Worm (Caenorhabditis elegans) whole organism, L2 larva: Measurements from ENCODE around the gene pms-2.

ENCODE experiments used
- C34F6.9 ChIP-seq: fragments of 150-350 bp; optimal IDR thresholded peaks from 2 replicates; lab custom pipeline; 2014; ENCODE audit warnings: missing biosample characterization, missing genetic modification characterization
- F13H6.1 ChIP-seq: sonication (generic microtip); optimal IDR thresholded peaks from 2 replicates; lab custom pipeline; 2016; ENCODE audit warnings: missing genetic modification characterization, missing compliant biosample characterization
- R02D3.7 ChIP-seq: fragments of 150-350 bp; optimal IDR thresholded peaks from 2 replicates; lab custom pipeline; 2014; ENCODE audit warnings: missing biosample characterization, missing genetic modification characterization
- ZK546.5 ChIP-seq: sonication (generic microtip); optimal IDR thresholded peaks from 2 replicates; lab custom pipeline; 2017; ENCODE audit warnings: missing biosample characterization, missing genetic modification characterization
- alr-1 ChIP-seq: fragments of 150-350 bp; optimal IDR thresholded peaks from 2 replicates; lab custom pipeline; 2014; ENCODE audit warnings: missing biosample characterization, missing genetic modification characterization
- aly-2 ChIP-seq: fragments of 150-350 bp; optimal IDR thresholded peaks from 2 replicates; lab custom pipeline; 2014; ENCODE audit warnings: missing biosample characterization, missing genetic modification characterization
- ama-1 ChIP-seq: fragments of 150-350 bp; optimal IDR thresholded peaks from 2 replicates; lab custom pipeline; 2018; ENCODE audit warnings: inconsistent platforms
- blmp-1 ChIP-seq: sonication (generic microtip); optimal IDR thresholded peaks from 2 replicates; lab custom pipeline; 2017; ENCODE audit warnings: missing genetic modification characterization, mild to moderate bottlenecking, missing compliant biosample characterization, antibody characterized with exemption, moderate library complexity; ENCODE audit not compliant: insufficient read depth
- ceh-16 ChIP-seq: fragments of 150-350 bp; optimal IDR thresholded peaks from 2 replicates; lab custom pipeline; 2014; ENCODE audit warnings: missing biosample characterization, missing genetic modification characterization
- ceh-82 ChIP-seq: fragments of 150-350 bp; optimal IDR thresholded peaks from 2 replicates; lab custom pipeline; 2014; ENCODE audit warnings: missing biosample characterization, missing genetic modification characterization
- crh-2 ChIP-seq: sonication (generic microtip); optimal IDR thresholded peaks from 2 replicates; lab custom pipeline; 2017; ENCODE audit warnings: missing biosample characterization, missing genetic modification characterization
- dmd-4 ChIP-seq: sonication (generic microtip); optimal IDR thresholded peaks from 2 replicates; lab custom pipeline; 2017; ENCODE audit warnings: missing biosample characterization, missing genetic modification characterization
- egl-27 ChIP-seq: sonication (generic microtip); optimal IDR thresholded peaks from 3 replicates; lab custom pipeline; 2017; ENCODE audit warnings: missing biosample characterization, missing genetic modification reagents, missing genetic modification characterization
- elt-1 ChIP-seq: fragments of 150-350 bp; optimal IDR thresholded peaks from 2 replicates; lab custom pipeline; 2014; ENCODE audit warnings: missing biosample characterization, missing genetic modification characterization
- elt-3 ChIP-seq: sonication (generic microtip); optimal IDR thresholded peaks from 2 replicates; lab custom pipeline; 2017; ENCODE audit warnings: missing biosample characterization, missing genetic modification characterization
- fos-1 ChIP-seq: fragments of 150-350 bp; optimal IDR thresholded peaks from 2 replicates; lab custom pipeline; 2014; ENCODE audit warnings: missing biosample characterization, missing genetic modification characterization
- gmeb-1 ChIP-seq: fragments of 150-350 bp; optimal IDR thresholded peaks from 2 replicates; lab custom pipeline; 2014; ENCODE audit warnings: missing biosample characterization, missing genetic modification characterization
- lin-13 ChIP-seq: fragments of 150-350 bp; optimal IDR thresholded peaks from 2 replicates; lab custom pipeline; 2014; ENCODE audit warnings: missing biosample characterization, missing genetic modification reagents, missing genetic modification characterization
- lin-39 ChIP-seq: fragments of 150-350 bp; optimal IDR thresholded peaks from 2 replicates; lab custom pipeline; 2014; ENCODE audit warnings: missing biosample characterization, missing genetic modification reagents, missing genetic modification characterization
- lsy-2 ChIP-seq, 2 experiments: fragments of 150-350 bp in 1 of 2; sonication (generic microtip) in 1 of 2; optimal IDR thresholded peaks; 2 replicates each; lab custom pipeline; 2014 to 2017; ENCODE audit warnings: missing biosample characterization in 2 of 2, missing genetic modification characterization in 2 of 2
- mab-5 ChIP-seq: fragments of 150-350 bp; optimal IDR thresholded peaks from 2 replicates; lab custom pipeline; 2014; ENCODE audit warnings: missing biosample characterization, missing genetic modification characterization
- mbf-1 ChIP-seq: sonication (generic microtip); optimal IDR thresholded peaks from 2 replicates; lab custom pipeline; 2017; ENCODE audit warnings: missing biosample characterization, missing genetic modification characterization
- mdl-1 ChIP-seq, 2 experiments: fragments of 150-350 bp in 1 of 2; sonication (generic microtip) in 1 of 2; optimal IDR thresholded peaks; 2 replicates each; lab custom pipeline; 2017; ENCODE audit warnings: missing biosample characterization in 2 of 2, missing genetic modification characterization in 2 of 2
- nhr-10 ChIP-seq: sonication (generic microtip); optimal IDR thresholded peaks from 2 replicates; lab custom pipeline; 2017; ENCODE audit warnings: missing biosample characterization, missing genetic modification characterization
- nhr-11 ChIP-seq: fragments of 150-350 bp; optimal IDR thresholded peaks from 2 replicates; lab custom pipeline; 2014; ENCODE audit warnings: missing biosample characterization, missing genetic modification characterization
- nhr-129 ChIP-seq: fragments of 150-350 bp; optimal IDR thresholded peaks from 2 replicates; lab custom pipeline; 2014; ENCODE audit warnings: missing biosample characterization, missing genetic modification characterization
- nhr-21 ChIP-seq: fragments of 150-350 bp; optimal IDR thresholded peaks from 2 replicates; lab custom pipeline; 2014; ENCODE audit warnings: missing biosample characterization, missing genetic modification characterization
- nhr-237 ChIP-seq: fragments of 150-350 bp; optimal IDR thresholded peaks from 2 replicates; lab custom pipeline; 2014; ENCODE audit warnings: missing biosample characterization, missing genetic modification characterization
- nhr-25 ChIP-seq: fragments of 150-350 bp; sonication (generic microtip); optimal IDR thresholded peaks from 3 replicates; lab custom pipeline; 2014; ENCODE audit warnings: missing biosample characterization, missing genetic modification characterization
- nhr-6 ChIP-seq: fragments of 150-350 bp; optimal IDR thresholded peaks from 2 replicates; lab custom pipeline; 2014; ENCODE audit warnings: missing biosample characterization, missing genetic modification characterization
- nhr-77 ChIP-seq: fragments of 150-350 bp; optimal IDR thresholded peaks from 2 replicates; lab custom pipeline; 2014; ENCODE audit warnings: missing biosample characterization, missing genetic modification characterization
- peb-1 ChIP-seq: fragments of 150-350 bp; optimal IDR thresholded peaks from 2 replicates; lab custom pipeline; 2014; ENCODE audit warnings: missing biosample characterization, missing genetic modification characterization
- sem-4 ChIP-seq: fragments of 150-350 bp; optimal IDR thresholded peaks from 2 replicates; lab custom pipeline; 2014; ENCODE audit warnings: missing biosample characterization, missing genetic modification reagents, missing genetic modification characterization
- skn-1 ChIP-seq: sonication (generic microtip); optimal IDR thresholded peaks from 2 replicates; lab custom pipeline; 2017; ENCODE audit warnings: missing biosample characterization, missing genetic modification characterization
- sma-3 ChIP-seq: sonication (generic microtip); optimal IDR thresholded peaks from 2 replicates; lab custom pipeline; 2016; ENCODE audit warnings: missing genetic modification reagents, missing genetic modification characterization, missing compliant biosample characterization
- sma-9 ChIP-seq, 2 experiments: fragments of 150-350 bp in 1 of 2; sonication (generic microtip) in 1 of 2; optimal IDR thresholded peaks; 2 replicates each; lab custom pipeline; 2014 to 2016; ENCODE audit warnings: missing genetic modification characterization in 2 of 2, mild to moderate bottlenecking in 1 of 2, missing biosample characterization in 1 of 2, missing compliant biosample characterization in 1 of 2, missing genetic modification reagents in 1 of 2, moderate library complexity in 1 of 2
- snpc-4 ChIP-seq: fragments of 150-350 bp; optimal IDR thresholded peaks from 2 replicates; lab custom pipeline; 2014; ENCODE audit warnings: missing biosample characterization, missing genetic modification characterization
- unc-55 ChIP-seq: fragments of 150-350 bp; sonication (generic microtip); optimal IDR thresholded peaks from 3 replicates; lab custom pipeline; 2014; ENCODE audit warnings: missing biosample characterization, missing genetic modification reagents, missing genetic modification characterization
- unc-62 ChIP-seq: fragments of 150-350 bp; optimal IDR thresholded peaks from 2 replicates; lab custom pipeline; 2014; ENCODE audit warnings: missing biosample characterization, missing genetic modification reagents, missing genetic modification characterization
- zag-1 ChIP-seq: fragments of 150-350 bp; optimal IDR thresholded peaks from 2 replicates; lab custom pipeline; 2014; ENCODE audit warnings: missing biosample characterization, missing genetic modification characterization
- ztf-1 ChIP-seq: fragments of 200-800 bp; sonication (Bioruptor generic); conservative IDR thresholded peaks from 2 replicates; pipeline ENCODE4 v1.3.6; 2022; ENCODE audit warnings: missing genetic modification characterization, missing compliant biosample characterization
- ztf-11 ChIP-seq: sonication (generic microtip); optimal IDR thresholded peaks from 2 replicates; lab custom pipeline; 2017; ENCODE audit warnings: missing biosample characterization, missing genetic modification characterization
- ztf-4 ChIP-seq: fragments of 150-350 bp; optimal IDR thresholded peaks from 2 replicates; lab custom pipeline; 2014; ENCODE audit warnings: missing biosample characterization, missing genetic modification characterization

Gene pms-2

DNA sequence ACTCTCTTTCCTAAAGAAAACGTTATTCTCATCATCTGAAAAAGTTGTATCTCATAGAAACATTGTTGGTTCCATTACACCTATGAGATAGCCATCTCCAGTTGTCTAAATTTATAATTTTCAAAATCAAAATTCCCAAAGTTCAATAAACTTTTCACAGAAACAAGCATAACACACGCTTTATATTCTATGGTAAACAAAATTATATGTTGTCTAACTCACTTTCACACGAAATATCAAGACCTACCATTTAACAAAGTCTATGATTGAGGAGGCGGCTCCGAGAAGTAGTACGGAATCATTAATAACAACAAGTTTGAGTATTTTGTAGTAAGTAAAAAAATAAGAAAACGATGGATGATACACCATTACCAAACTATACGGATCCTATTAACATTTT lies 28.4 kb upstream of the pms-2 start, which contains the start of gene srx-84:
srx-84 (plus strand) TSS at position 301 of the 400 bp plus-strand sequence.
- TF ChIP-seq lin-13 (GFP tag; lab: Kevin White, UChicago), result no peak
- TF ChIP-seq mdl-1 (tag; optimal IDR thresholded peaks at IDR 0.05; lab: Kevin White, UChicago), result no peak
- TF ChIP-seq ama-1 (lab: Kevin White, UChicago), result no peak
- TF ChIP-seq elt-3 (tag; lab: Kevin White, UChicago), result no peak
- TF ChIP-seq peb-1, result no peak
- no peak for TF ChIP-seq nhr-25 (tag; lab: Kevin White, UChicago)
- no peak for TF ChIP-seq F13H6.1 (tag; lab: Kevin White, UChicago)
- TF ChIP-seq aly-2 (tag; lab: Kevin White, UChicago), result no peak
- TF ChIP-seq nhr-21, result no peak

DNA sequence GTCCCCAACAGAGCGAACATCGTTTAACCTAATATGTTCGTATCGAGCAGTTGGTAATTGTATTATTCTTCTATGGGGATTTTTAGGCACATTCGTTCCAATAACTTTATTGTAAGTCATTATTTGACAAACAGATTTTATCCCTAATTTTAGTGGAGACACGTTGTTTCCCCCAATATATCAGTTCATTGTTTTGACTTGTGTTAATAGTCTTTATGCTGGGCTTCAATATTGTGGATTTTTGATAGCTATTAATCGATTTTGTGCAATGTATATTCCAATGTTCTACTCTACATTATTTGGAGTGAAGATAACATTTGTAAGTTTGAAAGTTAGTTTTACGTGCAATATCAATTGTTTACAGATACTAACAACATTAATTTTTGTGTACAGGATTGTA lies 23.5 kb upstream of the pms-2 start:
- no peak for TF ChIP-seq fos-1 (tag; lab: Kevin White, UChicago)
- TF ChIP-seq sma-9 (GFP tag; optimal IDR thresholded peaks at IDR 0.05; lab: Kevin White, UChicago), result no peak
- no peak for TF ChIP-seq sma-9 (tag; optimal IDR thresholded peaks at IDR 0.05; lab: Kevin White, UChicago)

DNA sequence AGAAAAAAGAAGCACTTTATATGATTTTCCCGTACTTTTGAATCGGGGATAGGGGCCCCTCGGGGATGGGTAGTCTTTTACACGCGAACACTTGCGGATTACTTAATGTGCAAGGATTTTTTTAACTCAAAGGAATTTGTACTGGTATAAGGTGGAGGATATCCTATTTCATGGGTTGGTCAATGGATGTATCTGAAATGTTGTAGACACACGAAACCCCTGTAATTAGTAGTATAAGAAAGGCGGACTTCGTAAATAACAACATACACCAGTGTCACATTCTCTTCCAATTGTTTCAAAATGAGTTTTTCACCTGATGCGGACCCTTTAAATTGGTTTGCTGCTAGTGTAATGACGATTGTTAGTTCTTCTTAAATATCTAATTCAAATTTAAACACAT lies 23.0 kb upstream of the pms-2 start, which contains the start of gene srx-80:
srx-80 (plus strand) TSS at position 301 of the 400 bp plus-strand sequence.
- TF ChIP-seq nhr-6 (tag; lab: Kevin White, UChicago), result no peak
- TF ChIP-seq unc-62 (GFP tag; lab: Kevin White, UChicago), result no peak
- TF ChIP-seq skn-1, result no peak
- no peak for TF ChIP-seq mbf-1 (tag; lab: Kevin White, UChicago)
- TF ChIP-seq nhr-10, result no peak
- TF ChIP-seq snpc-4 (tag; lab: Kevin White, UChicago), result no peak
- no peak for TF ChIP-seq elt-1 (tag; lab: Kevin White, UChicago)
- no peak for TF ChIP-seq sma-3 (GFP tag; lab: Kevin White, UChicago)
- TF ChIP-seq nhr-77 (tag; lab: Kevin White, UChicago), result no peak
- TF ChIP-seq ztf-11 (tag; lab: Kevin White, UChicago), result no peak

DNA sequence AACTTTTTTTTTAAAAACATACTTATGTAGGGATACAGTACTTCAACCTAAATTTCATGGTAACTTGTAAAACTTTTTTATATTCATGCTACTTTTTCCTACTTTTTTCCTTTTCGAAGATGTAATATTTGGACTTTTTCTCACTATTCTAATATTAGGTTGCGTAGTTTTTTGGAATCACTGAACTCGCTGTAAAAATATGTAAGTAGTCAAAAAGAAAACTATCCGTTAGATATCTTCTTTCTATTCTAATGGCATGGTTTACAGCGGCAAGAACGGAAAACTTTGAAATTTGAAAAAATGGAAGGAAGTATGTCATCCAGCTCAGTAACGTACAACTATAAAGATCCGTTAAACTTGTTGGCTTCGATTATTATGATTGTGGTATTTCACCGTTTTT lies 19.0 kb upstream of the pms-2 start, which contains the start of gene srx-82:
srx-82 (plus strand) TSS at position 301 of the 400 bp plus-strand sequence.
- TF ChIP-seq lin-13 (GFP tag; lab: Kevin White, UChicago) (no peak), nhr-11 (tag; lab: Kevin White, UChicago) (no peak), R02D3.7 (tag; lab: Kevin White, UChicago) (no peak), nhr-77 (tag; lab: Kevin White, UChicago) (no peak), ztf-11 (tag; lab: Kevin White, UChicago) (no peak), ceh-16 (tag; lab: Kevin White, UChicago) (no peak), mdl-1 (tag; optimal IDR thresholded peaks at IDR 0.05; lab: Kevin White, UChicago) (no peak), ama-1 (lab: Kevin White, UChicago) (no peak), elt-1 (tag; lab: Kevin White, UChicago) (no peak), unc-55 (no peak), ztf-1 (no peak), fos-1 (tag; lab: Kevin White, UChicago) (no peak), ZK546.5 (tag; lab: Kevin White, UChicago) (no peak), sma-3 (GFP tag; lab: Kevin White, UChicago) (no peak), ztf-4 (no peak), peb-1 (no peak)
- TF ChIP-seq, all 48 proteins: peak for 0

DNA sequence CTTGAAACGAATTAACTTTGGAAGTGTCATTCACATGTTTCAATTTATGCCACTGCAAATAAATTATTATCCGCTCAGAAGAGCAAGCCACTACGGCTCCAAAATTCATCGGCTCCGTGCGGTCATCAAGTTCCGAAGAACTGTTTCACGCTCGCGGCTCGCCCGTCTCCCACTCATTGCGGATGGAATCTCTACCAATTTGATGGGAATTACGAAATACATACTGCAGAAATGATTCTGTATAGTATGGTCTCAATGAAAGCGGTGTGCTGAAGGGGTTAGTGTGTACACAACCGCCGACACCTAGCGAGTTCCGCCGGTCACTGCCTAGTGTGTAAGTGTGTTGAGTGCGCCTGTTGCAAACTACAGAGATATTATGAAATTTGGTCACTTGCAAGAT lies 14.7 kb upstream of the pms-2 start:
- TF ChIP-seq fos-1 (tag; lab: Kevin White, UChicago), result peak; percentile 32
- TF ChIP-seq sem-4 (tag; lab: Kevin White, UChicago), result no peak
- peak; percentile 58 for TF ChIP-seq ceh-16 (tag; lab: Kevin White, UChicago)
- no peak for TF ChIP-seq lin-13 (GFP tag; lab: Kevin White, UChicago)
- TF ChIP-seq F13H6.1 (tag; lab: Kevin White, UChicago), result no peak
- no peak for TF ChIP-seq ZK546.5 (tag; lab: Kevin White, UChicago)
- no peak for TF ChIP-seq ztf-4
- TF ChIP-seq lin-39 (tag; lab: Kevin White, UChicago), result no peak
- no peak for TF ChIP-seq nhr-11 (tag; lab: Kevin White, UChicago)
- TF ChIP-seq crh-2 (tag; lab: Kevin White, UChicago), result peak; percentile 37
- no peak for TF ChIP-seq egl-27 (tag; lab: Kevin White, UChicago)
- no peak for TF ChIP-seq alr-1 (tag; lab: Kevin White, UChicago)
- TF ChIP-seq ama-1 (lab: Kevin White, UChicago), result no peak
- peak; percentile 49 for TF ChIP-seq nhr-21
- TF ChIP-seq nhr-237 (tag; lab: Kevin White, UChicago), result no peak
- TF ChIP-seq nhr-77 (tag; lab: Kevin White, UChicago), result no peak
- TF ChIP-seq C34F6.9 (tag; lab: Kevin White, UChicago), result no peak
- TF ChIP-seq dmd-4, result no peak
- TF ChIP-seq ceh-82, result no peak
- TF ChIP-seq nhr-129, result no peak
- no peak for TF ChIP-seq elt-1 (tag; lab: Kevin White, UChicago)
- peak; percentile 95 for TF ChIP-seq snpc-4 (tag; lab: Kevin White, UChicago)
- TF ChIP-seq nhr-10, result no peak
- TF ChIP-seq ztf-1, result no peak
- TF ChIP-seq mab-5 (tag; lab: Kevin White, UChicago), result no peak
- no peak for TF ChIP-seq elt-3 (tag; lab: Kevin White, UChicago)
- no peak for TF ChIP-seq peb-1
- no peak for TF ChIP-seq zag-1 (tag; lab: Kevin White, UChicago)
- TF ChIP-seq lsy-2 (tag; optimal IDR thresholded peaks at IDR 0.05; lab: Kevin White, UChicago), result no peak
- TF ChIP-seq gmeb-1 (tag; lab: Kevin White, UChicago), result no peak
- no peak for TF ChIP-seq blmp-1 (tag; lab: Kevin White, UChicago)
- TF ChIP-seq skn-1, result no peak
